Worm (Caenorhabditis elegans): ENCODE results near the gene str-170.

- TF ChIP-seq dao-5 (tag; optimal IDR thresholded peaks at IDR 0.05) (no peak), W03F9.2 (tag; optimal IDR thresholded peaks at IDR 0.05) (no peak)
Observed at ce11 chrIV:4915689-4916088, 38.5 kb downstream of the str-170 start, which contains the start of gene str-155.

All from whole organism, L4/young adult.